Worm (Caenorhabditis elegans): ENCODE data around the gene sulp-7.

- TF ChIP-seq scrt-1 (GFP tag; IDR thresholded peaks at IDR 0.05) (no peak), ama-1 (optimal IDR thresholded peaks at IDR 0.05) (no peak), tbx-37 (GFP tag; conservative IDR thresholded peaks at IDR 0.05) (no peak), flt-1 (GFP tag; IDR thresholded peaks at IDR 0.05) (no peak), tra-4 (tag; optimal IDR thresholded peaks at IDR 0.05) (no peak), ets-7 (tag; optimal IDR thresholded peaks at IDR 0.05) (no peak), B0310.2 (tag; optimal IDR thresholded peaks at IDR 0.05) (no peak), ceh-13 (GFP tag; optimal IDR thresholded peaks at IDR 0.05) (no peak), hmbx-1 (tag; optimal IDR thresholded peaks at IDR 0.05) (no peak), hmg-4 (GFP tag; optimal IDR thresholded peaks at IDR 0.05) (no peak), aly-1 (tag; optimal IDR thresholded peaks at IDR 0.05) (no peak)
Observed at ce11 chrX:11032412-11032811, 48.1 kb upstream of the sulp-7 start.

Measured in whole organism, early embryonic.